Fruit fly (Drosophila melanogaster): ENCODE data around the gene CG32461.

Gene CG32461

DNA sequence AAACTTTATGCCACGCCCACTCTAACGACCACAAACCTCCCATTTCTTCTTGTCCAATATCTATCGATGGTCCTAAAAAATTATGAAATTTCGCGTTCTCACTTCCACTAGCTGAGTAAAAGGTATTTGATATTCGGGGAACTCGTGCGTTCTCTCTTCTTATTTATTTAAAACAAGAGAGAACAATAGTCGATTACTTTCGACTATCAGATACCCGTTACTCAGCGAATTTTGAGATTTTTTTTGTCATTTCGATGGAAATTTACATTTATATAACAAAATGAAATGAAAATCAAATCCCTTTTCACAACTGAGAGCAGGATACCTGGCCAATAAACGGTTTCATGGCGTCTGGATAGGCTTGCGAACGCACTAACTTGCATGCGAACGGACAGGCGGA, 10.6 kb downstream of the CG32461 start (continued):
- no peak for TF ChIP-seq chm (GFP tag; IDR thresholded peaks at IDR 0.05)
- TF ChIP-seq Atf-2 (GFP tag; optimal IDR thresholded peaks at IDR 0.05): no peak
- TF ChIP-seq Camta (GFP tag; optimal IDR thresholded peaks at IDR 0.05): no peak
- TF ChIP-seq CG12236 (GFP tag; optimal IDR thresholded peaks at IDR 0.05): no peak
- no peak for TF ChIP-seq CG3726 (GFP tag; IDR thresholded peaks at IDR 0.05)
- TF ChIP-seq zfh1 (GFP tag; IDR thresholded peaks at IDR 0.05): no peak
- no peak for TF ChIP-seq caup (GFP tag; optimal IDR thresholded peaks at IDR 0.05; ENCODE audit: severe bottlenecking)
- no peak for TF ChIP-seq CG11560 (tag; IDR thresholded peaks at IDR 0.05)
- TF ChIP-seq HLH4C (GFP tag; IDR thresholded peaks at IDR 0.05; ENCODE audit: partially characterized antibody): peak; percentile 79
- peak; percentile 74; the same call in 2 of the 3 replicates for TF ChIP-seq CG14860 (GFP tag; IDR thresholded peaks at IDR 0.05; ENCODE audit: partially characterized antibody)
- 0 out of 3 replicates have a peak, but pooled peaks have one; percentile 15 for TF ChIP-seq Opbp (GFP tag; IDR thresholded peaks at IDR 0.05; ENCODE audit: partially characterized antibody)
- TF ChIP-seq pros (GFP tag; optimal IDR thresholded peaks at IDR 0.05): no peak
- TF ChIP-seq her (GFP tag; optimal IDR thresholded peaks at IDR 0.05): no peak

DNA sequence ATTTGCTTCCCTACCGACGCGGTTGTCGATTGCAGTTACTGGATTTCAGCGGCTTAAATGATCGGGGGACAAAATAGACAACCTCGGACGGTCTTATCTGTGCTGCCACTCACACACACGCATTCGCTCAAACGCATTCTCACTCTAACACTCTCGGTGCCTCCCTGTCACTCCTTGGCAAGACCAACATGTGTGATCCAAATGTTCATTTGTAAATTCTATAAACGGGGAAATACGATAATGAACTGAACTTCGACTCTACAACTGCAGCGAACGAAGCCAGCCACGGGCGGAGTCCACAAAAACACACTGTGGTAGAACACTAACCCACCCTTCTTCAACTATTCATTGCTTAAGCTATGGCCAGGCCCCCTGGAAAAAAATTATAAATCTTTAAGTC, 11.6 kb downstream of the CG32461 start:
- TF ChIP-seq cg (GFP tag; optimal IDR thresholded peaks at IDR 0.05) (peak; percentile 59), cas (GFP tag; IDR thresholded peaks at IDR 0.05) (no peak), CG9797 (GFP tag; optimal IDR thresholded peaks at IDR 0.05) (no peak), slbo (GFP tag; IDR thresholded peaks at IDR 0.05) (no peak), CG2199 (GFP tag; IDR thresholded peaks at IDR 0.05) (peak; percentile 96), C15 (GFP tag; IDR thresholded peaks at IDR 0.05) (no peak), z (GFP tag; IDR thresholded peaks at IDR 0.05) (0 out of 3 replicates have a peak, but pooled peaks have one; percentile 50), D19A (tag; optimal IDR thresholded peaks at IDR 0.05) (peak; percentile 78), pros (GFP tag; optimal IDR thresholded peaks at IDR 0.05) (peak; percentile 59), twi (tag; optimal IDR thresholded peaks at IDR 0.05) (peak; percentile 100), Kr (GFP tag; optimal IDR thresholded peaks at IDR 0.05) (peak; percentile 21), CG5180 (GFP tag; optimal IDR thresholded peaks at IDR 0.05) (peak; percentile 57)

DNA sequence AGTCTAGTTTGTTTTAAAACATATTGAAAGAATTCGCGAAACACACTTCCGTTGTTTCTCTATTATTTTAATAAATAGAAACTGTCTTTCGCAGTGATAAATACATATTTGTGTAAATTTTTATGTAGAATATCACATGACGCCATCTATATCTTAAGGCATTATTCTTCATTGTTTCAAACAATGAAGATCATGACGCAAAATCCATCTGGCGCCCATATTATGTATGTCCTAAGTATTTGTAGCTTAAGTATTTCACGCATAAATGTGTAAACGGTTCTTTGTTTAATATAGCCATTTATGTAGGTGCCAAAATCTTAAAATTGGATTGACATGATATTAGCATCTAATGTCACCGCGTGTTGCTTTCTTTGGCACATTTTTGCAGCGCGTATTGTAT, 14.9 kb downstream of the CG32461 start:
- 0 out of 3 replicates have a peak, but pooled peaks have one; percentile 17 for TF ChIP-seq ase (GFP tag; IDR thresholded peaks at IDR 0.05)
- TF ChIP-seq CG6791 (GFP tag; IDR thresholded peaks at IDR 0.05; ENCODE audit: partially characterized antibody): peak; percentile 55; the same call in 1 of the 3 replicates
- no peak for TF ChIP-seq gsb (GFP tag; IDR thresholded peaks at IDR 0.05)
- no peak for TF ChIP-seq sr (GFP tag; IDR thresholded peaks at IDR 0.05)
- no peak for TF ChIP-seq CG32532 (GFP tag; IDR thresholded peaks at IDR 0.05)
- peak; percentile 20 for TF ChIP-seq Lhr (GFP tag; optimal IDR thresholded peaks at IDR 0.05)
- TF ChIP-seq CG15696 (tag; optimal IDR thresholded peaks at IDR 0.05): peak; percentile 40
- no peak for TF ChIP-seq toy (GFP tag; IDR thresholded peaks at IDR 0.05)
- TF ChIP-seq Dp (GFP tag; optimal IDR thresholded peaks at IDR 0.05): no peak
- TF ChIP-seq stwl (tag; optimal IDR thresholded peaks at IDR 0.05): peak; percentile 73
- peak; percentile 55 for TF ChIP-seq CG17802 (tag; optimal IDR thresholded peaks at IDR 0.05)
- TF ChIP-seq CG2199 (GFP tag; IDR thresholded peaks at IDR 0.05): peak; percentile 98
- TF ChIP-seq CG8290 (GFP tag; optimal IDR thresholded peaks at IDR 0.05): peak; percentile 35
- no peak for TF ChIP-seq CG8290 (tag; optimal IDR thresholded peaks at IDR 0.05)
- TF ChIP-seq Dip2 (GFP tag; IDR thresholded peaks at IDR 0.05): peak; percentile 93
- TF ChIP-seq CG8281 (tag; optimal IDR thresholded peaks at IDR 0.05): peak; percentile 15
- TF ChIP-seq dimm (GFP tag; IDR thresholded peaks at IDR 0.05): no peak
- TF ChIP-seq CG10979 (tag; optimal IDR thresholded peaks at IDR 0.05): peak; percentile 52
- peak; percentile 39 for TF ChIP-seq pita (GFP tag; optimal IDR thresholded peaks at IDR 0.05)
- TF ChIP-seq amos (GFP tag; IDR thresholded peaks at IDR 0.05; ENCODE audit: partially characterized antibody): peak; percentile 46; the same call in 1 of the 2 replicates
- TF ChIP-seq CTCF (GFP tag; optimal IDR thresholded peaks at IDR 0.05): peak; percentile 94
- peak; percentile 3 for TF ChIP-seq D19A (tag; optimal IDR thresholded peaks at IDR 0.05)
- no peak for TF ChIP-seq CG11723 (GFP tag; optimal IDR thresholded peaks at IDR 0.05)
- no peak for TF ChIP-seq rib (GFP tag; IDR thresholded peaks at IDR 0.05)
- TF ChIP-seq Nf-YA (GFP tag; IDR thresholded peaks at IDR 0.05): no peak
- peak; percentile 37 for TF ChIP-seq zen (tag; optimal IDR thresholded peaks at IDR 0.05)

Measured in whole organism, embryonic.